Worm (Caenorhabditis elegans) whole organism, L1 larva: ENCODE measurements around the gene B0507.3.
"Not testable (repeated sequence)": the region's sequence is repeated elsewhere in the genome, so short reads cannot be mapped to it uniquely, and the experiment has no call there.

Experiments used
- C16A3.4 ChIP-seq: fragments of 150-350 bp; optimal IDR thresholded peaks from 2 replicates; lab custom pipeline; 2014; ENCODE audit warnings: missing biosample characterization, missing genetic modification characterization
- C34B4.2 ChIP-seq: sonication (generic microtip); optimal IDR thresholded peaks from 2 replicates; lab custom pipeline; 2017; ENCODE audit warnings: mild to moderate bottlenecking, missing genetic modification characterization, missing compliant biosample characterization
- aha-1 ChIP-seq: fragments of 150-350 bp; optimal IDR thresholded peaks from 2 replicates; lab custom pipeline; 2014; ENCODE audit warnings: missing biosample characterization, missing genetic modification characterization
- blmp-1 ChIP-seq: fragments of 150-350 bp; optimal IDR thresholded peaks from 2 replicates; lab custom pipeline; 2014; ENCODE audit warnings: missing biosample characterization, missing genetic modification characterization
- ceh-63 ChIP-seq: fragments of 200-800 bp; sonication (Bioruptor generic); optimal IDR thresholded peaks from 2 replicates; lab custom pipeline; 2018; ENCODE audit warnings: mild to moderate bottlenecking, missing genetic modification characterization, missing compliant biosample characterization
- ceh-8 ChIP-seq: fragments of 200-800 bp; sonication (Bioruptor generic); optimal IDR thresholded peaks from 2 replicates; lab custom pipeline; 2018; ENCODE audit warnings: mild to moderate bottlenecking, missing genetic modification characterization, moderate library complexity, missing compliant biosample characterization
- ces-1 ChIP-seq: fragments of 150-350 bp; optimal IDR thresholded peaks from 2 replicates; lab custom pipeline; 2014; ENCODE audit warnings: missing biosample characterization, missing genetic modification reagents, missing genetic modification characterization
- egl-13 ChIP-seq: sonication (generic microtip); optimal IDR thresholded peaks from 2 replicates; lab custom pipeline; 2016; ENCODE audit warnings: missing genotype, missing genetic modification reagents, missing genetic modification characterization, missing compliant biosample characterization
- elt-2 ChIP-seq: sonication (generic microtip); optimal IDR thresholded peaks from 2 replicates; lab custom pipeline; 2016; ENCODE audit warnings: missing genetic modification characterization, mild to moderate bottlenecking, inconsistent platforms, missing compliant biosample characterization, missing genetic modification reagents
- fkh-4 ChIP-seq: sonication (generic microtip); optimal IDR thresholded peaks from 2 replicates; lab custom pipeline; 2016; ENCODE audit warnings: missing compliant biosample characterization, missing genetic modification characterization, borderline replicate concordance
- fkh-8 ChIP-seq: sonication (generic microtip); optimal IDR thresholded peaks from 2 replicates; lab custom pipeline; 2016; ENCODE audit warnings: mild to moderate bottlenecking, missing genetic modification characterization, missing compliant biosample characterization
- fos-1 ChIP-seq: fragments of 150-350 bp; optimal IDR thresholded peaks from 2 replicates; lab custom pipeline; 2014; ENCODE audit warnings: missing biosample characterization, missing genetic modification characterization
- hlh-4 ChIP-seq: sonication (generic microtip); optimal IDR thresholded peaks from 2 replicates; lab custom pipeline; 2016; ENCODE audit warnings: mild to moderate bottlenecking, missing genetic modification characterization, missing compliant biosample characterization
- isw-1 ChIP-seq: fragments of 200-800 bp; sonication (Bioruptor generic); IDR thresholded peaks from 2 replicates; pipeline ENCODE4 v1.3.6; 2022; ENCODE audit warnings: missing genetic modification characterization, missing compliant biosample characterization
- jun-1 ChIP-seq: fragments of 150-350 bp; optimal IDR thresholded peaks from 2 replicates; lab custom pipeline; 2014; ENCODE audit warnings: missing biosample characterization, missing genetic modification reagents, missing genetic modification characterization
- lin-14 ChIP-seq: fragments of 200-800 bp; sonication (Bioruptor generic); optimal IDR thresholded peaks from 2 replicates; lab custom pipeline; 2018; ENCODE audit warnings: mild to moderate bottlenecking, missing genetic modification characterization, moderate library complexity, missing compliant biosample characterization
- lin-35 ChIP-seq, 2 experiments: fragments of 150-350 bp; optimal IDR thresholded peaks; 2 replicates each; lab custom pipeline; 2014; ENCODE audit warnings: missing biosample characterization in 2 of 2, missing genetic modification characterization in 2 of 2, missing genetic modification reagents in 2 of 2
- lin-39 ChIP-seq: fragments of 150-350 bp; optimal IDR thresholded peaks from 2 replicates; lab custom pipeline; 2014; ENCODE audit warnings: missing biosample characterization, missing genetic modification reagents, missing genetic modification characterization
- lsy-2 ChIP-seq, 2 experiments: fragments of 150-350 bp; optimal IDR thresholded peaks; 2 replicates each; lab custom pipeline; 2014; ENCODE audit warnings: missing biosample characterization in 2 of 2, missing genetic modification characterization in 2 of 2
- mab-9 ChIP-seq: fragments of 200-800 bp; sonication (Bioruptor generic); IDR thresholded peaks from 2 replicates; pipeline ENCODE4 v1.3.6; 2022; ENCODE audit warnings: missing genetic modification reagents, missing genetic modification characterization, missing compliant biosample characterization
- mdl-1 ChIP-seq, 2 experiments: fragments of 150-350 bp; optimal IDR thresholded peaks; 2 replicates each; lab custom pipeline; 2014 to 2017; ENCODE audit warnings: missing biosample characterization in 2 of 2, missing genetic modification characterization in 2 of 2, inconsistent platforms in 1 of 2
- nhr-12 ChIP-seq: sonication (generic microtip); optimal IDR thresholded peaks from 2 replicates; lab custom pipeline; 2017; ENCODE audit warnings: missing biosample characterization, missing genetic modification characterization
- nhr-20 ChIP-seq: sonication (generic microtip); optimal IDR thresholded peaks from 2 replicates; lab custom pipeline; 2016; ENCODE audit warnings: mild to moderate bottlenecking, missing genetic modification characterization, missing compliant biosample characterization
- nhr-28 ChIP-seq: fragments of 150-350 bp; optimal IDR thresholded peaks from 2 replicates; lab custom pipeline; 2014; ENCODE audit warnings: missing biosample characterization, missing genetic modification characterization
- nhr-47 ChIP-seq: sonication (generic microtip); optimal IDR thresholded peaks from 2 replicates; lab custom pipeline; 2016; ENCODE audit warnings: mild to moderate bottlenecking, missing genetic modification characterization, moderate library complexity, missing compliant biosample characterization
- nhr-71 ChIP-seq: sonication (generic microtip); optimal IDR thresholded peaks from 2 replicates; lab custom pipeline; 2016; ENCODE audit warnings: mild to moderate bottlenecking, missing genetic modification characterization, moderate library complexity, missing compliant biosample characterization
- nhr-84 ChIP-seq: sonication (generic microtip); optimal IDR thresholded peaks from 2 replicates; lab custom pipeline; 2017; ENCODE audit warnings: missing biosample characterization, missing genetic modification characterization
- nhr-85 ChIP-seq: sonication (generic microtip); peaks from one replicate; lab custom pipeline; 2016; ENCODE audit warnings: missing genetic modification characterization, inconsistent platforms, missing compliant biosample characterization
- nhr-90 ChIP-seq: sonication (generic microtip); optimal IDR thresholded peaks from 2 replicates; lab custom pipeline; 2016; ENCODE audit warnings: mild to moderate bottlenecking, missing genetic modification characterization, missing compliant biosample characterization; ENCODE audit not compliant: poor library complexity
- pax-3 ChIP-seq: fragments of 200-800 bp; sonication (Bioruptor generic); optimal IDR thresholded peaks from 2 replicates; lab custom pipeline; 2018; ENCODE audit warnings: mild to moderate bottlenecking, missing genetic modification characterization, moderate library complexity, missing compliant biosample characterization
- pqm-1 ChIP-seq: sonication (generic microtip); optimal IDR thresholded peaks from 3 replicates; lab custom pipeline; 2017; ENCODE audit warnings: missing biosample characterization, missing genetic modification characterization
- rnt-1 ChIP-seq: sonication (generic microtip); optimal IDR thresholded peaks from 2 replicates; lab custom pipeline; 2016; ENCODE audit warnings: mild to moderate bottlenecking, missing genetic modification characterization, moderate library complexity, missing compliant biosample characterization
- tbx-2 ChIP-seq: sonication (generic microtip); optimal IDR thresholded peaks from 2 replicates; lab custom pipeline; 2016; ENCODE audit warnings: missing genetic modification characterization, missing compliant biosample characterization
- tlp-1 ChIP-seq: fragments of 150-350 bp; optimal IDR thresholded peaks from 2 replicates; lab custom pipeline; 2014; ENCODE audit warnings: missing biosample characterization, missing genetic modification characterization
- unc-30 ChIP-seq: sonication (generic microtip); optimal IDR thresholded peaks from 2 replicates; lab custom pipeline; 2017; ENCODE audit warnings: missing biosample characterization, missing genetic modification characterization
- vab-15 ChIP-seq: sonication (generic microtip); optimal IDR thresholded peaks from 2 replicates; lab custom pipeline; 2017; ENCODE audit warnings: missing genotype, mild to moderate bottlenecking, missing genetic modification characterization, missing compliant biosample characterization
- zag-1 ChIP-seq: fragments of 150-350 bp; optimal IDR thresholded peaks from 2 replicates; lab custom pipeline; 2014; ENCODE audit warnings: missing biosample characterization, missing genetic modification characterization

The B0507.3 gene

DNA sequence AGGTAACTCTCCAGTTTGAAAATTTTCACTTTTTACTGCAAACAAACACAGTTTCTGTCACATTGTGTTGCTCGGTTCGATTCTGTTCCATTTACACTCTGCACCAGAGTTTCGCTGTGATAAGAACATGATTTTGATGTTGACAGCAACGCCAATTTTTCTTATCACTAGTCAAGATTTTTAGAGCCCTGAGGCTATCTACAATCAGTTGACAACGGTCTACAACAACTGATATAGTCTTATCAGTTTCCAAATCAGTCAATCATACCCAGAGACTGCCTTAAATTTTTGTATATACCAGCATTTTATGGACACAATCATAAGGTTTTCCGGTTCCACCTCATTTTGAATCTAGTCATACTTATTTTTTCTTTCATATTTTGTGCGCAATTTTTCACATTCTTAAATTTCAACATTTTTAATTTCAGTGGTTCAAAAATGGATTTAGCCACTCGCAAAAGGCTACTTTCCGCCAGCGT is at the start of gene B0507.3:
B0507.3 (plus strand) TSS at position 429 of the 479 bp plus-strand sequence.
- TF ChIP-seq ces-1 (no peak), tlp-1 (tag; lab: Kevin White, UChicago) (peak; percentile 86), pax-3 (tag; lab: Kevin White, UChicago) (peak; percentile 13), ceh-63 (no peak), nhr-20 (peak; percentile 15), egl-13 (no peak), isw-1 (GFP tag; lab: Robert Waterston, UW) (no peak), lin-35 (GFP tag; optimal IDR thresholded peaks at IDR 0.05; lab: Kevin White, UChicago) (peak in 1 of 2 experiments; percentile 68), nhr-47 (tag; lab: Kevin White, UChicago) (no peak), lsy-2 (tag; optimal IDR thresholded peaks at IDR 0.05; lab: Kevin White, UChicago) (peak in 1 of 2 experiments; percentile 21), mdl-1 (tag; optimal IDR thresholded peaks at IDR 0.05; lab: Kevin White, UChicago) (peak in 1 of 2 experiments; percentile 20), nhr-71 (peak; percentile 29), C16A3.4 (tag; lab: Kevin White, UChicago) (no peak), lin-14 (GFP tag; lab: Kevin White, UChicago) (peak; percentile 40), rnt-1 (tag; lab: Kevin White, UChicago) (no peak), aha-1 (tag; lab: Kevin White, UChicago) (no peak), jun-1 (peak; percentile 76), unc-30 (tag; lab: Kevin White, UChicago) (no peak), nhr-85 (tag; lab: Kevin White, UChicago) (no peak), pqm-1 (tag; lab: Kevin White, UChicago) (peak; percentile 96), nhr-12 (no peak), lin-39 (tag; lab: Kevin White, UChicago) (no peak), fkh-4 (tag; lab: Kevin White, UChicago) (no peak), elt-2 (tag; lab: Kevin White, UChicago) (peak; percentile 100), nhr-90 (peak; percentile 34)

DNA sequence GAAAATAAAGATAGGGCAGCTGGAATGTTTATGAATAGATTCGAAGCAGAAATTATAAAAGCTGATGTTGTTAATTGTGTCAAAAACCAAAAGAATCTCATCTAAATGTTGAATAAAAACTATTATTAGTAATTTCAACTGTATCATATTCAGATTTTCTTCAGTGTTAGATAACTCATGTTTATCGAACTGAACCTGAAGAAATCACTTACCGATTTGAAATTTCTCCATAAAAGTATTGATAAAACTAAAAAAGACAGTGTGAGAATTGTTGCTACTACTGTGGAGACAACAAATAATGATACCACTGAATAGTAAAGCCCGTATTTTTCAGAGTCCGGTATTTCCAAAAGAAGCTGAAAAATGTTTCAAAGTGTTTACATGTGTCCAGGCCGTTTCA is 46.5 kb upstream of the B0507.3 start, which contains the start of gene ZC196.8:
ZC196.8 (minus strand) TSS at position 101 of the 400 bp plus-strand sequence.
- not testable (repeated sequence) for TF ChIP-seq mab-9 (GFP tag; lab: Robert Waterston, UW); ceh-8 (GFP tag; lab: Kevin White, UChicago); zag-1
- TF ChIP-seq, all 84 proteins: peak for 0; not testable (repeated sequence) for 84

ce11 chrV:8726228-8726627 is 42.5 kb upstream of the B0507.3 start, which contains the start of gene droe-8:
Gene droe-8, plus strand, starts transcription at chrV:8726528.
- not testable (repeated sequence) for TF ChIP-seq lin-35 (GFP tag; optimal IDR thresholded peaks at IDR 0.05; lab: Kevin White, UChicago); nhr-28 (tag; lab: Kevin White, UChicago); tbx-2 (tag; lab: Kevin White, UChicago)

ce11 chrV:8727077-8727476 is 41.6 kb upstream of the B0507.3 start, which contains the start of gene ZC196.9:
Gene ZC196.9, minus strand, starts transcription at chrV:8727177.
- TF ChIP-seq hlh-4 (tag; lab: Kevin White, UChicago) (no peak), blmp-1 (tag; lab: Kevin White, UChicago) (no peak), egl-13 (no peak), vab-15 (tag; lab: Kevin White, UChicago) (no peak), fkh-8 (tag; lab: Kevin White, UChicago) (no peak), C34B4.2 (tag; lab: Kevin White, UChicago) (no peak), nhr-85 (tag; lab: Kevin White, UChicago) (no peak), lin-35 (GFP tag; optimal IDR thresholded peaks at IDR 0.05; lab: Kevin White, UChicago) (no peak), fos-1 (tag; lab: Kevin White, UChicago) (no peak), nhr-84 (no peak), mab-9 (GFP tag; lab: Robert Waterston, UW) (no peak), mdl-1 (tag; optimal IDR thresholded peaks at IDR 0.05; lab: Kevin White, UChicago) (no peak)
